Worm (Caenorhabditis elegans) whole organism, late embryonic: Measurements from ENCODE around the gene Y43F8B.23.

Source experiments
- C08G9.2 ChIP-seq: sonication (generic microtip); optimal IDR thresholded peaks from 2 replicates; lab custom pipeline; 2016; ENCODE audit warnings: mild to moderate bottlenecking, missing genetic modification characterization, moderate library complexity, missing compliant biosample characterization
- C38D4.7 ChIP-seq: fragments of 200-800 bp; sonication (Bioruptor generic); optimal IDR thresholded peaks from 2 replicates; lab custom pipeline; 2018; ENCODE audit warnings: mild to moderate bottlenecking, missing genetic modification characterization, moderate library complexity, missing compliant biosample characterization
- K02D7.2 ChIP-seq: sonication (generic microtip); optimal IDR thresholded peaks from 2 replicates; lab custom pipeline; 2017; ENCODE audit warnings: mild to moderate bottlenecking, missing genetic modification characterization, missing compliant biosample characterization
- T23F11.4 ChIP-seq: fragments of 200-800 bp; sonication (Bioruptor generic); optimal IDR thresholded peaks from 2 replicates; lab custom pipeline; 2018; ENCODE audit warnings: mild to moderate bottlenecking, missing genetic modification characterization, missing compliant biosample characterization
- Y22D7AL.16 ChIP-seq: sonication (generic microtip); optimal IDR thresholded peaks from 2 replicates; lab custom pipeline; 2016; ENCODE audit warnings: missing genetic modification characterization, missing compliant biosample characterization
- ama-1 ChIP-seq: fragments of 150-350 bp; optimal IDR thresholded peaks from 2 replicates; lab custom pipeline; 2014
- ceh-14 ChIP-seq: sonication (generic microtip); optimal IDR thresholded peaks from 2 replicates; lab custom pipeline; 2016; ENCODE audit warnings: missing genotype, missing genetic modification characterization, missing compliant biosample characterization
- ceh-18 ChIP-seq: sonication (generic microtip); optimal IDR thresholded peaks from 2 replicates; lab custom pipeline; 2016; ENCODE audit warnings: missing genetic modification characterization, missing compliant biosample characterization
- ceh-22 ChIP-seq: sonication (generic microtip); optimal IDR thresholded peaks from 2 replicates; lab custom pipeline; 2017; ENCODE audit warnings: missing biosample characterization, missing genetic modification characterization
- ceh-30 ChIP-seq: fragments of 150-350 bp; optimal IDR thresholded peaks from 2 replicates; lab custom pipeline; 2014; ENCODE audit warnings: missing biosample characterization, missing genetic modification characterization
- ceh-45 ChIP-seq: fragments of 200-800 bp; sonication (Bioruptor generic); IDR thresholded peaks from 2 replicates; pipeline ENCODE4 v1.3.6; 2022; ENCODE audit warnings: missing genetic modification reagents, missing genetic modification characterization, missing compliant biosample characterization
- ceh-9 ChIP-seq: sonication (generic microtip); optimal IDR thresholded peaks from 2 replicates; lab custom pipeline; 2016; ENCODE audit warnings: mild to moderate bottlenecking, missing genetic modification characterization, inconsistent platforms, missing compliant biosample characterization
- che-1 ChIP-seq: sonication (generic microtip); optimal IDR thresholded peaks from 2 replicates; lab custom pipeline; 2016; ENCODE audit warnings: mild to moderate bottlenecking, missing genetic modification characterization, missing compliant biosample characterization
- dmd-4 ChIP-seq: sonication (generic microtip); optimal IDR thresholded peaks from 2 replicates; lab custom pipeline; 2016; ENCODE audit warnings: borderline replicate concordance, missing genetic modification characterization, missing compliant biosample characterization
- dve-1 ChIP-seq: sonication (generic microtip); optimal IDR thresholded peaks from 2 replicates; lab custom pipeline; 2017; ENCODE audit warnings: antibody characterized with exemption, mild to moderate bottlenecking, missing genetic modification characterization, missing compliant biosample characterization
- ets-4 ChIP-seq: sonication (generic microtip); optimal IDR thresholded peaks from 2 replicates; lab custom pipeline; 2016; ENCODE audit warnings: missing genetic modification characterization, missing compliant biosample characterization
- fax-1 ChIP-seq: sonication (generic microtip); optimal IDR thresholded peaks from 2 replicates; lab custom pipeline; 2016; ENCODE audit warnings: missing genotype, missing genetic modification characterization, missing compliant biosample characterization
- fkh-10 ChIP-seq: fragments of 150-350 bp; optimal IDR thresholded peaks from 2 replicates; lab custom pipeline; 2014; ENCODE audit warnings: missing biosample characterization, missing genetic modification reagents, missing genetic modification characterization
- gmeb-2 ChIP-seq: sonication (generic microtip); optimal IDR thresholded peaks from 2 replicates; lab custom pipeline; 2016; ENCODE audit warnings: missing genetic modification characterization, inconsistent platforms, missing compliant biosample characterization
- hlh-13 ChIP-seq: fragments of 200-800 bp; sonication (Bioruptor generic); optimal IDR thresholded peaks from 2 replicates; lab custom pipeline; 2018; ENCODE audit warnings: mild to moderate bottlenecking, missing genetic modification characterization, missing compliant biosample characterization
- hlh-30 ChIP-seq: sonication (generic microtip); optimal IDR thresholded peaks from 2 replicates; lab custom pipeline; 2017; ENCODE audit warnings: antibody characterized with exemption, missing genetic modification characterization, missing compliant biosample characterization; ENCODE audit not compliant: insufficient read depth
- hlh-8 ChIP-seq: sonication (generic microtip); optimal IDR thresholded peaks from 2 replicates; lab custom pipeline; 2016; ENCODE audit warnings: missing genotype, missing genetic modification characterization, missing compliant biosample characterization
- lim-6 ChIP-seq: sonication (generic microtip); optimal IDR thresholded peaks from 2 replicates; lab custom pipeline; 2016; ENCODE audit warnings: missing genetic modification characterization, missing compliant biosample characterization
- lin-11 ChIP-seq: fragments of 200-800 bp; sonication (Bioruptor generic); optimal IDR thresholded peaks from 2 replicates; lab custom pipeline; 2018; ENCODE audit warnings: mild to moderate bottlenecking, missing genetic modification characterization, missing compliant biosample characterization
- madf-2 ChIP-seq: sonication (generic microtip); optimal IDR thresholded peaks from 2 replicates; lab custom pipeline; 2017; ENCODE audit warnings: missing genetic modification characterization, missing compliant biosample characterization
- mec-3 ChIP-seq: sonication (generic microtip); optimal IDR thresholded peaks from 2 replicates; lab custom pipeline; 2016; ENCODE audit warnings: borderline replicate concordance, missing genetic modification characterization, missing compliant biosample characterization
- nhr-11 ChIP-seq: fragments of 150-350 bp; optimal IDR thresholded peaks from 2 replicates; lab custom pipeline; 2014; ENCODE audit warnings: missing biosample characterization, missing genetic modification characterization
- pag-3 ChIP-seq: sonication (generic microtip); optimal IDR thresholded peaks from 2 replicates; lab custom pipeline; 2016; ENCODE audit warnings: missing compliant biosample characterization, missing genetic modification characterization, borderline replicate concordance
- pat-9 ChIP-seq: fragments of 200-800 bp; sonication (Bioruptor generic); optimal IDR thresholded peaks from 2 replicates; lab custom pipeline; 2018; ENCODE audit warnings: mild to moderate bottlenecking, missing genetic modification characterization, moderate library complexity, missing compliant biosample characterization
- pha-4 ChIP-seq: fragments of 150-350 bp; optimal IDR thresholded peaks from 2 replicates; lab custom pipeline; 2018; ENCODE audit warnings: missing biosample characterization, missing genetic modification reagents, missing genetic modification characterization
- sdc-2 ChIP-seq: sonication (generic microtip); optimal IDR thresholded peaks from 2 replicates; lab custom pipeline; 2016; ENCODE audit warnings: missing genotype, missing genetic modification characterization, missing compliant biosample characterization
- sox-2 ChIP-seq: fragments of 200-800 bp; sonication (Bioruptor generic); IDR thresholded peaks from 2 replicates; pipeline ENCODE4 v1.3.6; 2022; ENCODE audit warnings: missing genetic modification reagents, missing genetic modification characterization, missing compliant biosample characterization
- tbx-7 ChIP-seq: sonication (generic microtip); optimal IDR thresholded peaks from 2 replicates; lab custom pipeline; 2016; ENCODE audit warnings: missing genotype, missing genetic modification characterization, missing compliant biosample characterization
- ttx-3 ChIP-seq: sonication (generic microtip); optimal IDR thresholded peaks from 2 replicates; lab custom pipeline; 2016; ENCODE audit warnings: missing genetic modification reagents, missing genetic modification characterization, missing compliant biosample characterization
- unc-42 ChIP-seq: sonication (generic microtip); optimal IDR thresholded peaks from 2 replicates; lab custom pipeline; 2016; ENCODE audit warnings: missing genotype, missing genetic modification characterization, missing compliant biosample characterization
- zip-5 ChIP-seq: sonication (generic microtip); optimal IDR thresholded peaks from 2 replicates; lab custom pipeline; 2016; ENCODE audit warnings: missing genetic modification characterization, missing compliant biosample characterization
- ztf-16 ChIP-seq: sonication (generic microtip); optimal IDR thresholded peaks from 2 replicates; lab custom pipeline; 2017; ENCODE audit warnings: missing genetic modification characterization, missing compliant biosample characterization

Gene Y43F8B.23

DNA sequence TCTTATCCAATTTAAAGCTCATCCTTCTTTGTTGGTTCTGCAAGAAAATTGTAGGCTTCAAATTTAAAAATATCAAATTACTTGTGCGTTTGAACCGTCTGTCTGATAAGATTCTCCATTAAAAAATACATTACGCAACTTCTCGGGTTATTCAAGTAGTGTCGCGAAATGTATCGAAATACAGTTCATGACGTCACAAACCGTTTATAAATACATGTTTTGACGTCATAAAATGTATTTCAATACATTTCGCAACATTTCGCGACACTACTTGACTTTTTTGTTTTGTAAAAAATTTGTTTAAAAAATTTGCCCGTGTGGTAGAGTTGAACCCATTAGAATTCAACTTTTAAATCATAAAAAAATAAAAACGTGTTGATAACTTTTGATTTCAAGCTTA, 23.8 kb downstream of the Y43F8B.23 start:
- TF ChIP-seq hlh-13 (GFP tag; lab: Kevin White, UChicago) (no peak), ceh-45 (GFP tag; lab: Robert Waterston, UW) (no peak), T23F11.4 (GFP tag; lab: Kevin White, UChicago) (no peak), nhr-11 (tag; lab: Kevin White, UChicago) (no peak)

DNA sequence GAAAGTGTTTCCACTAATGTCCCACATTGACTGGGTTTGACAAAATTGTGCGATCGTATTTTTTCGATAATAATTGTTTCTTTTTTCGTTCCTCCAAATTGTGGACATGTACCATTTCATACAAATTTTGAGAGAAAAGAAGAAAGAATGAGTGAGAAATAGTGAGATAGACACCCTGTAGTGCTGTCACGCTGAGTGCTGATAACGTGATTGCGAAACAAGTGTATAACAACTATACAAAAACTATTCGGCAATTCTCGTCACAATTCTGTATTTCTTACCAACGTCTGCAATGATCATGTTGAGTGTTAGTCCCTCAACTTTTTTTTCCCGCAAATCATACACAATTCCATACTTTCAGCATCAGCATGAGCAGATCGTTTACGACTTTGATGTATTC, 31.1 kb downstream of the Y43F8B.23 start, which contains the start of gene C25F9.14:
C25F9.14 (plus strand) TSS at position 178 of the 400 bp plus-strand sequence.
- TF ChIP-seq lim-6 (tag; lab: Kevin White, UChicago) (no peak), gmeb-2 (tag; lab: Kevin White, UChicago) (no peak), ttx-3 (no peak), C38D4.7 (GFP tag; lab: Kevin White, UChicago) (no peak), lin-11 (tag; lab: Kevin White, UChicago) (no peak), pat-9 (no peak), ceh-9 (tag; lab: Kevin White, UChicago) (no peak), ceh-30 (no peak), pag-3 (tag; lab: Kevin White, UChicago) (no peak)
- TF ChIP-seq, all 69 proteins: peak for 0

DNA sequence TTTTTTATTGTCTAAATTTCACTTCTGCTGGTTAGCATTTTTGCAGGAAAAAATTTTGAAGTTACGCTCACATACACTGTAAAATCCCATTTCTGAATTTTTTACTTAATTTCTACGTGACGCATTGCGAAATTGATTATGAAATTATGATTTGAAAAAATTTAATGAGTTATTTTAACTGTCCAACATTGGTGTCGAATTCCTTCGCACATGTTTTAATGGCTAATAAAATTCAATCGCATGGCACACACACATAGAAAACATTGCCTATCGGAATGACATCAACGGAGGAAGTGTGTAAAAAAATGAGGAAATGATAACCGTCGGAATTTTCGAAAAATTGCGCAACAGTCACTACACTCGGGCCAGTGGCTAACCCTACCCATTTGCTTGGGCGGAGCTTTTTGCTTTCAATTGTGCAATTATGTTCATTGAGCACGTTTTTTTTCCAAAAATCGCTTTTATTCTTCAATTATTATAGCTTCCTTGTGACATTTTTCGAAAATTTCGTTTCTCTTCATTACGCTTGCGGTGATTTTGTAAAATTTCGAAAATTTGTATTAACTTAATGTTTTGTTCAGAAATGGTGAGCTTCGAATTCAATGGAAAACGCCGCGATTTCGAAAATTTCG, 33.5 kb downstream of the Y43F8B.23 start, which contains the start of gene C25F9.16:
C25F9.16 (plus strand) TSS at position 582 of the 632 bp plus-strand sequence.
- TF ChIP-seq dve-1 (tag; lab: Kevin White, UChicago), result no peak
- TF ChIP-seq mec-3, result no peak
- no peak for TF ChIP-seq sox-2
- TF ChIP-seq pat-9, result no peak
- no peak for TF ChIP-seq hlh-8 (tag; lab: Kevin White, UChicago)

DNA sequence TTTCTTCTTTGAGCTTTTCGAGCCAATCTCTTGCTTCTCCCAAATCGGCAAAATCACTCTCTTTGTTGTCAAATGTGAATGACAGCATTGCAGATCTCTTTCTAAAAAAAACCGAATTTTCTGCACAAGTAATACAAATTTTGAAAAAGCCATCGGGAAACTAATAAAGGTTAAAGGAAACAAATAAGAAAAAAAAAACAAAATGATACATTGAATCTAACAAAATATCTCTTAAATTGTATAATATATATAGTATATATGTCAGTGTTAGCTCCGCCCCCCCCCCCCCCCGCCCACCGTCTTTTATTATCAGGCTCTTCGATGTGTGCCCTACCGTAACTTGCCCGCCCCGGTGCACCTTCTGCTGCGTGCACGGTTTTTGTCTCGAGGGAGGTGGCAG, 34.5 kb downstream of the Y43F8B.23 start, which contains the start of gene C25F9.11:
C25F9.11 (minus strand) TSS at position 101 of the 400 bp plus-strand sequence.
- TF ChIP-seq ztf-16 (no peak), K02D7.2 (tag; lab: Kevin White, UChicago) (no peak), C08G9.2 (no peak), ama-1 (lab: Kevin White, UChicago) (no peak), Y22D7AL.16 (no peak), ceh-9 (tag; lab: Kevin White, UChicago) (no peak), gmeb-2 (tag; lab: Kevin White, UChicago) (no peak), dve-1 (tag; lab: Kevin White, UChicago) (no peak), tbx-7 (no peak)

DNA sequence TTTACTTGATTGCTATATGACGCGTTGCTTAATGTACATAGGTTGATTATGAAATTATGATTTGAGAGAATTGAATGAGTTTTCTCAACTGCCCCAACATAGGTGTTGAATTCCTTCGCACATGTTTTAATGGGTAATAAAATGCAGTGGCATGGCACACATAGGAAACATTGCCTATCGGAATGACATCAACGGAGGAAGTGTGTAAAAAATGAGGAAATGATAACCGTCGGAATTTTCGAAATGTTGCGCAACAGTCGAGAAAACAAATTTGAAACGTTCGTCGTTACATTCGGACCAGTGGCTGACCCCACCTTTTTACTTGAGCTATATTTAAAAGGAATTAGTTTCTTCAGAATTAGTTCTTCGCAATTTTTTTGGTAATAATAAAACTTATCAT, 35.4 kb downstream of the Y43F8B.23 start:
- TF ChIP-seq unc-42 (tag; lab: Kevin White, UChicago) (no peak), ceh-22 (no peak), ets-4 (tag; lab: Kevin White, UChicago) (no peak), C38D4.7 (GFP tag; lab: Kevin White, UChicago) (no peak), fax-1 (no peak), pha-4 (no peak), tbx-7 (no peak), hlh-30 (tag; lab: Kevin White, UChicago) (no peak), ceh-14 (no peak), madf-2 (tag; lab: Kevin White, UChicago) (no peak), dmd-4 (tag; lab: Kevin White, UChicago) (no peak), che-1 (no peak), ztf-16 (no peak), fkh-10 (GFP tag; lab: Kevin White, UChicago) (no peak), ceh-18 (no peak), pat-9 (no peak), ttx-3 (no peak), zip-5 (tag; lab: Kevin White, UChicago) (no peak), mec-3 (no peak), sdc-2 (no peak)
